Fruit fly (Drosophila melanogaster): ENCODE data around the gene CG14089.
A peak's percentile ranks its signal among the peaks of the same experiment; 100 is the strongest.

The CG14089 gene

DNA sequence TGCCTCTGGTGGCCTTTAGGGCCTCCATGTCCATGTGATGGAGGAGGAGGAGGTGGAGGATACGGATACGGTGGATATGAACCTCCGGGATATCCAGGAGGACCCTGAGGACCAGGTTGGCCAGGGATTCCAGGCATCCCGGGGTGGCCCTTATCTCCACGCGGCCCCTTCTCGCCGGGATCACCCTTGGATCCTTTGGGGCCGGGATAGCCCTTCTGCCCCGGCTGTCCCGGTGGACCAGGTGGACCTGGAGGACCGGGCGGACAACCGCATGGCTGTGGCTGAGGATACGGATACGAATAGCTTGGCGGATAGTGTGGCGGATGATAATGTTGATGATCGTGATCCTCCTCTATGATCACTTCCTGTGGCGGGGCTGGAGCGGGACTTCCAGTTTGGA lies 317 bp downstream of the CG14089 start:
- TF ChIP-seq CTCF (optimal IDR thresholded peaks at IDR 0.05) (no peak), CG8478 (optimal IDR thresholded peaks at IDR 0.05) (no peak)

DNA sequence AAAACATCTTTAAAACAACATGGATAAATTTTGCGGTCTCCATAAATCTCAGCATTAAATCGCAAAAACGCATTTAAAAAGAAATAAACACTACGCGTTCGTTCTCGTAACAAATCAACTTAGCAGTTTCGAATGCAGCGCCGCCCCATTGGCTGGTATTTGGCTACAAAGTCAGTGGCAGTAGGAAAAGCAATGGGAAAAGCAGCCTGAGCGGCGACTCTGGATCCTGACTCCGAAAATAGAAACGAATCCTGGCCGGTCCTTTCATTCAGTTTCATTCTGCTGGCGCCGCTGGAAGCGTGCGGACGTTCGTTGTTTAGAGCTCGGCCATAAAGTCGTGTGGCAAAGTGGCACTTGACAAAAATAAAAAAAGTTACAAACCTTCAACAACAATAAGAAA lies 5.1 kb downstream of the CG14089 start, which contains the start of gene CG14086:
Gene CG14086 (plus strand): TSS at position 301 of the 400 bp plus-strand sequence.
- TF ChIP-seq CTCF (optimal IDR thresholded peaks at IDR 0.05) (no peak), CG8478 (optimal IDR thresholded peaks at IDR 0.05) (no peak)

DNA sequence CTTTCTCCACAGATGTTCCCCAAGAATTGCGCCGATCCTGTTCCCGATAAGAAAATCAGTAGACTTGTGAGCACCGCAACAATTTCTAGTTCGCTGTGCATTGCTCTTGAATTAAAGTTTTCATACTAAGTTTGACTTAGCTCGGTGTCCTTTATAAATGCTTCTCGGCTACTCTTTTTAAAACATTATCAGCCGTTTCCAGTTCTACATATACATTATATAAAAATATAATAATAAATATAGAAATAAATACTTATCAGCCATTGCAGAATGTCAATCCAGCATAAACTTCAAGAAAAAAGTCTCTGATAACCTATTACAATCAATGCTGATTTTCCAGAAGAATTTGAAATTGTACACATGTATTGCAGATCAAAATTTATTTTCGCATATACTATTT lies 10.1 kb downstream of the CG14089 start, which contains the start of gene CG14088:
Gene CG14088 (minus strand): TSS at position 101 of the 400 bp plus-strand sequence.
- TF ChIP-seq CG8478 (optimal IDR thresholded peaks at IDR 0.05) = no peak
- no peak for TF ChIP-seq CTCF (optimal IDR thresholded peaks at IDR 0.05)

DNA sequence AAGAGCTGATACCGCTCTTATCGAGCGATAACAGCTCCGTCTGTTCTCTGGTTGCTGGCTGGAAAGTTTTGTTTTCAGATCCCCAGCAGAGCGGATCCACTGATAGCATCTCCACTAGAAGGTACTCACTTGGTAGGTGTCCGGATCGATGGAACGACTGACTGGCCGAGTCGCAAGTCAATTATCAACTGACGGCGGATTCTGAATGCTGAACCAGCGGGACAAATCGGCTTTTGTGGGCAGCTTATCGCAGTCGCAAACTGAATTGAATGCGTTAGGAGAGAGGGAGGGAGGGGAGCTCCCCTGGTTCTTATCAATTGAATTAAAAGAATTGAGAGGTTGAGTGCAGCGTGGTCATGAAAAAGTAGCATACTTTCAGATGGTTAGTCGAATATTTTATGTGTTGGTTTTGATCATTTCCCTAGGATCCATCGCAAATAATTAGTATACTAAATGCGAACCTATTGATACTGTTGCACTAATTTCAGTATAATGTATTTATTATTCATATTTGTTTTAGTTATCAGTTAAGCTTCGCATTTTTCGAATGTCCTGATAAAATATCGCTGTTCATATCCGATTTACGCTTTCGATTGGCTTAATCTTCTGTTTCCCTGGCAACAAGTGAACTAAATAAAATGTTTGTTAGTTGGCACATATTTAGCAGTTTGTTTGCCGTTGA lies 11.7 kb downstream of the CG14089 start, which contains the start of the genes Aldh7A1 and CG14085:
Gene Aldh7A1 (minus strand): TSS at position 194 of the 682 bp plus-strand sequence.
Gene CG14085 (plus strand): TSS at position 632 of the 682 bp plus-strand sequence.
- TF ChIP-seq CG8478 (optimal IDR thresholded peaks at IDR 0.05) = no peak
- no peak for TF ChIP-seq CTCF (optimal IDR thresholded peaks at IDR 0.05)

DNA sequence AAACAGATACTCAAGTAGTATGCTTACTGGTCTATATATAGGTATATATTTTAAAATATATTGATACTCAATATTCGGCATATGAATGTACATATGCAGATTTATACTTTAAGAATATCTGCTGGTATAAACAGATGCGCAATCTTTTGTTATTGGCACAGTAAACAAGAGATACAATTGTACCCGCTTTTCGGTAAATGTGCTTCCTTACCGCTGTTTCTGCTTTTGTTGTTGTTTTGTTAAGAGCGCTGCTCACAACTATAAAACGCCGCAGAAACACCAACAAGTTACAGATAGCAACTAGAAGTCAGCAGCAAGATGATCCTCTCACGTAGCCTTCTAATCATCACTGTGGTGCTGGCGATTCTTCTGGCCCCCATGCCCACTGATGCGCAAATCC lies 14.8 kb downstream of the CG14089 start, which contains the start of gene CG45081:
Gene CG45081 (plus strand): TSS at position 301 of the 400 bp plus-strand sequence.
- no peak for TF ChIP-seq CG8478 (optimal IDR thresholded peaks at IDR 0.05)
- no peak for TF ChIP-seq CTCF (optimal IDR thresholded peaks at IDR 0.05)

DNA sequence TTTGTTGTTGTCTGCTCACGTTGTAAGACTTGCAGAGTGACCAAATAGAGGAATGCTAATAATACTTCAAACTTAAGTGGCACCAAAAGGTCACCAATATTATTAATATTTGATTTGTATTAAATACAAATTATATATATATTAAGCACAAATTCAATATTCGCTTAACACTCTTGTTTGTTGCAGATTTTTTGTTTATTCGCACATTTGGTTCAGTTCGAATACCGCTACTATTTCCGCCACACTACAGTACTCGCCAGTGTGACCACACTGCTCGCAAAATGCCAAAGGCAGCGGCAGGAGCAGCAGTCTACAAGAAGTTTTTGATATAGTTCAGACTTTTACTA lies 16.5 kb downstream of the CG14089 start, which contains the start of gene Max:
Gene Max (minus strand): TSS at position 44 of the 347 bp plus-strand sequence.
- TF ChIP-seq CG8478 (optimal IDR thresholded peaks at IDR 0.05) = no peak
- peak in 1 of 2 experiments; percentile 1 for TF ChIP-seq CTCF (optimal IDR thresholded peaks at IDR 0.05)

DNA sequence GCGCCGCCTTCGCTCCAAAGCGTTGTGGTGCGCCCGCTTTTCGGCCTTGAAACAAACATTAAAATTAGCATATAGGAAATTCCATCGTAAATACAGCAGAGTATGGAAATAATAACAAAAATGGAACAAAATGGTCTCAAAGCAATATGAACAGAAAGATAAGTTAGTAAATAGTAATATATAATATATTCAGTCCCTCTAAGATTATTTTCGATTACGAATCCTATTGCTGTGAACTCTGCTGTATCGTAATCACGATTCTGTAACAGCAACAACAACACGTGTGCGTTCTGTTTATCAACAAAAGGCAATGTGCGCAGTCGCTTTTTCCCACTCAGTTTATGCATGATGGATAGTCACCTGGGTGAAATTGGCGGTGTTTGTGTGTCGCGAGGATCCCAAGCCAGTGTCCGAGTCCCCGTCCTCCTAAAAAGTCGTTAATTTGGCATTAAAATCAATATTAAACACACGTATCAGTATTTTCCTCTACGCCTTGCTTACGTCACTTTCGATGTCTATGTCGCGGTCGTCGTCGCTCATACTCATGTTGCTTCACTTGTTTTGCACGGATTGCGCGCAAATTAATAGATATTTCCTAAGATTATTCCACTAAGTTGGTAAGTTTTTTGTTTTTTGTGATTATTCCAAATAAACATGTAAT lies 17.0 kb downstream of the CG14089 start, which contains the start of the genes CG42374 and Mettl5:
Gene CG42374 (plus strand): TSS at position 287 of the 661 bp plus-strand sequence.
Gene Mettl5 (plus strand): TSS at position 287 of the 661 bp plus-strand sequence.
- no peak for TF ChIP-seq CG8478 (optimal IDR thresholded peaks at IDR 0.05)
- no peak for TF ChIP-seq CTCF (optimal IDR thresholded peaks at IDR 0.05)

DNA sequence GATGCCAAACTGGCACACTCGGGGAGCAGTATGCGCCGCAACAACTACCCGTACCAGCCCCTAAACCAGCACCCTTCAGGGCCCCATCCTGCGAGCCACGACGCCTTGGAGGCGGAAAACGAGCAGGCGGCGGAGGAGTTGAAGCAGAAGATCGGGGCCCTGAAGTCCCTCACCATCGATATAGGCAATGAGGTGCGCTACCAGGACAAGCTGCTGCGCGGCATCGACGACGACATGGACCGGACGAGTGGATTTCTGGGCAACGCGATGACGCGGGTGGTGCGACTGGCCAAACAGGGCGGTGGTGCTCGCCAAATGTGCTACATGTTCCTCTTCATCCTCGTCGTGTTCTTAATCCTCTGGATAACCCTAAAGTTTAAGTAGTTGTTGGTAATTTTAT lies 18.9 kb downstream of the CG14089 start:
- TF ChIP-seq CG8478 (optimal IDR thresholded peaks at IDR 0.05) = no peak
- no peak for TF ChIP-seq CTCF (optimal IDR thresholded peaks at IDR 0.05)

DNA sequence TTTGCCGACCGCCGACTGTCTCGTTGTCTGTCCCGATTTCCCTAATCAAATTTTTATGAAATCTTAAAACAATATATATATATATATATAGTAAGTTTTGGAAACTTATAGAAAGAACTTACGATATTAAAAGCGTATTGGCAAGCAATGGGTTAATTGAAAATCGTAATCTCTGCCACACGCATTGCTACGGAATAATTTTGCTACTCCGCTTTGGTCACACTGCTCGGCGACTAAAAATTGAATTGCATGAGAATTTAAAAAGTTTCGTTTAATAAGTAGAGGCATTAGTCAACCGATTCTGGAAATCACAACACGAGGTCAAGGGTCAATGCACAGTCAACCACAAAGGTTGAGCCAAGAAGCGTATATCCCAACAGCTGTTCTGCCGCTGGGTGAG lies 19.4 kb downstream of the CG14089 start, which contains the start of gene Bet1:
Gene Bet1 (plus strand): TSS at position 182 of the 400 bp plus-strand sequence.
- TF ChIP-seq CTCF (optimal IDR thresholded peaks at IDR 0.05) = no peak
- TF ChIP-seq CG8478 (optimal IDR thresholded peaks at IDR 0.05) = no peak

DNA sequence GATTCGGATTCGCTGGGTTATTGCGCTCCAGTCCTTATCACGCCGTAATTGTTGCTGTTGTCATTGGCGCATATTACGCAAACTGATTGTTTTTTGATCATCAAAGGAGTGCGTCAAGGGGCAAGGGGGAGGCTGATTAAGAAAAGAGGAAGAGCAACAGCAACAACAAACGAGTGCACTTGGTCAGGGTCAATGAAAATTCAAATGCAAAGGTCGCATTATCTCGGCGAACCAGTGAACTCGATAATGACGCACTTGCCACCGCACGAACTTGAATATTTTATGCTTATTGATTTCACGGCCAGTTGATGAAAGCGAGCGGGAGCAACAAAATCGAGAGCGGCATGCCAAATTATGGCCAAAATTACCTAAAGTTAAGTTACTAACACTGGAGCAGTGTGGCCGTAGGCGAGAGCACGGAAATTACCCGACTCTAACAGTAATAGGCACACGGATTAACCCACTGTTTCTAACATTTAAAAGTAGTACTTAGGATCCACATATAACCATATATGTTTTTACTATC lies 20.3 kb downstream of the CG14089 start, which contains the start of gene nes:
Gene nes (minus strand): TSS at position 402 of the 526 bp plus-strand sequence.
- TF ChIP-seq CTCF (optimal IDR thresholded peaks at IDR 0.05) (no peak), CG8478 (optimal IDR thresholded peaks at IDR 0.05) (no peak)

DNA sequence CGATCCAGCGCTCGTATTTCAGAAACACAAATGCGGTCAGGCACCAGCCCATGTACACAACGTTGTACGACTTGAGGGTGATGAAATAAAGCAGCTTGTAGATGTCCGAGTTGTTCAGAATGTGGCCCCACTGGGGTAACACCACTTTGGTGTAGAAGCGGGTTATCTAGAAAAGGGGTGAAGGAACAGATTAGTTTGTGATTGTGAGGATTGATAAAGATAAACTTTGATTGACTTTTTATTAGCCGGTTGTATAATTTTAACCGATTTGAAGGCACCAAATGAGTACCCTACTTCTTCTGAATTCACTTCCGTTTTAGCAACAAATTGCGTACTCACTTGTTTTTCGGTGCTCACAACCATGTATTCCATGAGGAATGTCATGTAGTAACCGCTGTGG lies 22.4 kb downstream of the CG14089 start:
- TF ChIP-seq CG8478 (optimal IDR thresholded peaks at IDR 0.05) (no peak), CTCF (optimal IDR thresholded peaks at IDR 0.05) (no peak)

DNA sequence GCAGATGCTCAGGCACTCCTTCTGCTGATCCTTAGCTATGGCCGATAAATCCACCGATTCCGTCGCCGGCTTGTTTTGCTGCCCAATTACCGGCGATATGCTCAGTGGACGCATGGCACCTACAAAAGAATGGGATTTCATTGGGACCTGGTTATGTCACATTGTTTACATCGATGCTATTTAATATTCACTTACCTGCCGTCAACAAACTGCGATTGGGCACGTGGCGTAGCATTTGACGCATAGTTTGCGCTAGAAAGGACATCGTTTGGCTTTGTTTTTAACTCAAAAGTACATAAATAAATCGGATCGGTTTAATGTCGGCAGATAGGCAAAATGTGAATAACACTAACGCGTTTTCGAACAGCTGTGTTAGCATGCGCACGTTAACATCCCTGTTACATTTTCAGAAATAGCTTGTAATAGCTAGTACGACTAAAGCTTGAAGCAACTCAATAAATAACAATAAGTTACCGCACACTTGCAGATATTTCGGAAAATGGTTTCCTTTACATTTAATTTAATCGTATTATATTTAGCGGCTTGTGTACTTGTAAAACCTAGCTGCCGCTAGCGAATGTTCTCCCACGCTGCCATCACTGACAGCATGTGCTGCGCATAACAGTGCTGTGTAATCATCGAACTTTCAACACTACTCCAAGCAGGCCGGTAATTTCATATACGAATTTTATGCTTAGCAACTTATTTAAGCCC lies 25.7 kb downstream of the CG14089 start, which contains the start of the genes mRpL21 and rept:
Gene mRpL21 (minus strand): TSS at position 347 of the 714 bp plus-strand sequence.
Gene rept (plus strand): TSS at position 626 of the 714 bp plus-strand sequence.
- TF ChIP-seq CTCF (optimal IDR thresholded peaks at IDR 0.05) (peak in 1 of 2 experiments; percentile 25), CG8478 (optimal IDR thresholded peaks at IDR 0.05) (no peak)

DNA sequence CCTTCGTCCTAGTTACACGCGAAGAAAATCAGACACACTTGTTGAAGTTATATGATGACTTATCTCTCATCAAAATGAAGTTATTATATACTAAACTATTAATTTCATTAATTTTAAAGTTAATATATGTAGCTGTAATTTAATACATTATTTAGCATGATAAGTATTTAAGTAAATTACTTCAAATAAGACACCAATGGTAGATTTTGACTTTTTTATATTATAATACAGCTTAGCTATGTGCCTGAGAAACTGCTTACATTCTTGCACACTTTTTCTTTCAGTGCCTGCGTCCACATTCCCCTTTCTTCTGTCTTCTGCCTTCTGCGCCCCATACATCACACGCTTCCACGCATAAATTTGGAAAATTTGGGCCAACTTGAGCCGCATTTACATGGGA lies 29.0 kb downstream of the CG14089 start:
- no peak for TF ChIP-seq CTCF (optimal IDR thresholded peaks at IDR 0.05)
- TF ChIP-seq CG8478 (optimal IDR thresholded peaks at IDR 0.05) = no peak

DNA sequence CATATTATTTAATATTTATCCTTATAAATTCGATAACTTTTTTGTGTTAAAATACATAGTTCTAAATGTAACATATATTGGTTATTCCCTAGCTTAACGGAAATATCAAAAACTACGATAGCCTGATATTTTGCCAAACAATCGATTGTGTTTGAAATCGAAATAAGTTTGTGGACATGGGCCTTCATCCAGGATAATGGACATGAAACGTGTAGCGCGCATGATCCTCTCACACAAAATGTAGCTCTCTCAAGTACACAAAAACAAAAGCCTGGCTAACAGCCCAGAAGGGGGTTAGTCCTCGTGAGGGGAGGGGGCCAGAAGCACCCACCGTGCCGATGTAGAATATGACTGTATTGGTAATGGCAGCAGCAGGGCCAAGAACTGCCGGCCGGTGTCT lies 42.8 kb downstream of the CG14089 start:
- TF ChIP-seq CG8478 (optimal IDR thresholded peaks at IDR 0.05) (no peak), CTCF (optimal IDR thresholded peaks at IDR 0.05) (no peak)

Measured in S2 (cell line).